Worm (Caenorhabditis elegans) whole organism, early embryonic: ENCODE results near the gene Y38H6C.18.

ENCODE experiments used
- F13C5.2 ChIP-seq: sonication (generic microtip); optimal IDR thresholded peaks from 2 replicates; lab custom pipeline; 2017; ENCODE audit warnings: mild to moderate bottlenecking, missing genetic modification characterization, inconsistent platforms, missing compliant biosample characterization
- aly-1 ChIP-seq: sonication (generic microtip); optimal IDR thresholded peaks from 2 replicates; lab custom pipeline; 2016; ENCODE audit warnings: missing genetic modification characterization, missing compliant biosample characterization
- ama-1 ChIP-seq: fragments of 150-350 bp; optimal IDR thresholded peaks from 2 replicates; lab custom pipeline; 2014
- flt-1 ChIP-seq: fragments of 200-800 bp; sonication (Bioruptor generic); IDR thresholded peaks from 2 replicates; pipeline ENCODE4 v1.3.6; 2022; ENCODE audit warnings: missing genetic modification characterization, missing compliant biosample characterization
- hmg-4 ChIP-seq: fragments of 200-800 bp; sonication (Bioruptor generic); optimal IDR thresholded peaks from 2 replicates; lab custom pipeline; 2018; ENCODE audit warnings: mild to moderate bottlenecking, missing genetic modification characterization, missing compliant biosample characterization
- sea-1 ChIP-seq: fragments of 200-800 bp; sonication (Bioruptor generic); conservative IDR thresholded peaks from 2 replicates; pipeline ENCODE4 v1.3.6; 2022; ENCODE audit warnings: missing genetic modification characterization, missing compliant biosample characterization
- tbx-11 ChIP-seq: fragments of 200-800 bp; sonication (Bioruptor generic); IDR thresholded peaks from 2 replicates; pipeline ENCODE4 v1.3.6; 2022; ENCODE audit warnings: missing genetic modification characterization, missing compliant biosample characterization

ce11 chrV:20551096-20551495 lies 4.1 kb upstream of the Y38H6C.18 start, which contains the start of gene Y38H6C.20:
- TF ChIP-seq aly-1 (tag; lab: Kevin White, UChicago) (no peak), ama-1 (no peak), F13C5.2 (tag; lab: Kevin White, UChicago) (no peak), hmg-4 (GFP tag; lab: Kevin White, UChicago) (no peak), tbx-11 (GFP tag; lab: Robert Waterston, UW) (no peak), flt-1 (no peak), sea-1 (GFP tag; lab: Robert Waterston, UW) (no peak)
